Fruit fly (Drosophila melanogaster): Measurements from ENCODE around the gene msi.
A peak's percentile ranks its signal among the peaks of the same experiment; 100 is the strongest.

The msi gene

dm6 chr3R:25626625-25627275, 110.8 kb downstream of the msi start, which contains the start of gene Ssadh (continued):
- TF ChIP-seq dmrt99B (tag; optimal IDR thresholded peaks at IDR 0.05) = no peak
- 0 out of 2 replicates have a peak, but pooled peaks have one; percentile 44 for TF ChIP-seq unc-4 (GFP tag; IDR thresholded peaks at IDR 0.05; ENCODE audit: partially characterized antibody)
- TF ChIP-seq gsb-n (tag; optimal IDR thresholded peaks at IDR 0.05) = peak; percentile 56
- peak; percentile 34; the same call in 1 of the 3 replicates for TF ChIP-seq CG34224 (GFP tag; IDR thresholded peaks at IDR 0.05; ENCODE audit: partially characterized antibody)
- TF ChIP-seq CG13287 (GFP tag; IDR thresholded peaks at IDR 0.05; ENCODE audit: partially characterized antibody) = peak; percentile 56
- no peak for TF ChIP-seq az2 (GFP tag; optimal IDR thresholded peaks at IDR 0.05)
- peak; percentile 98 for TF ChIP-seq CG18011 (GFP tag; optimal IDR thresholded peaks at IDR 0.05)
- no peak for TF ChIP-seq H2.0 (GFP tag; IDR thresholded peaks at IDR 0.05)
- TF ChIP-seq tin (GFP tag; optimal IDR thresholded peaks at IDR 0.05) = no peak
- TF ChIP-seq H15 (GFP tag; IDR thresholded peaks at IDR 0.05) = no peak
- TF ChIP-seq CG17612 (GFP tag; IDR thresholded peaks at IDR 0.05) = no peak
- no peak for TF ChIP-seq Hmx (GFP tag; optimal IDR thresholded peaks at IDR 0.05)
- peak; percentile 6 for TF ChIP-seq da (GFP tag; optimal IDR thresholded peaks at IDR 0.05)
- TF ChIP-seq gce (GFP tag; IDR thresholded peaks at IDR 0.05) = no peak
- TF ChIP-seq CG1792 (GFP tag; optimal IDR thresholded peaks at IDR 0.05) = no peak
- TF ChIP-seq stwl (tag; optimal IDR thresholded peaks at IDR 0.05) = peak; percentile 54
- TF ChIP-seq CG7928 (GFP tag; optimal IDR thresholded peaks at IDR 0.05) = no peak
- TF ChIP-seq pnt (GFP tag; optimal IDR thresholded peaks at IDR 0.05) = no peak
- TF ChIP-seq gem (tag; optimal IDR thresholded peaks at IDR 0.05) = peak; percentile 6
- TF ChIP-seq CG2202 (tag; optimal IDR thresholded peaks at IDR 0.05) = no peak
- no peak for TF ChIP-seq pb (GFP tag; optimal IDR thresholded peaks at IDR 0.05)
- peak; percentile 56 for TF ChIP-seq amos (GFP tag; IDR thresholded peaks at IDR 0.05; ENCODE audit: partially characterized antibody)
- no peak for TF ChIP-seq Hsf (GFP tag; optimal IDR thresholded peaks at IDR 0.05)
- no peak for TF ChIP-seq CG1603 (tag; optimal IDR thresholded peaks at IDR 0.05)
- TF ChIP-seq CG2678 (tag; optimal IDR thresholded peaks at IDR 0.05) = no peak
- no peak for TF ChIP-seq CG10209 (GFP tag; optimal IDR thresholded peaks at IDR 0.05)
- TF ChIP-seq CG12769 (tag; optimal IDR thresholded peaks at IDR 0.05) = no peak
- no peak for TF ChIP-seq CG7357 (GFP tag; IDR thresholded peaks at IDR 0.05)
- TF ChIP-seq ci (GFP tag; IDR thresholded peaks at IDR 0.05) = no peak
- TF ChIP-seq Gsc (GFP tag; IDR thresholded peaks at IDR 0.05) = no peak
- TF ChIP-seq CG10321 (GFP tag; IDR thresholded peaks at IDR 0.05) = no peak
- TF ChIP-seq CG8388 (GFP tag; optimal IDR thresholded peaks at IDR 0.05) = no peak
- no peak for TF ChIP-seq gro (GFP tag; optimal IDR thresholded peaks at IDR 0.05)
- TF ChIP-seq Lim3 (GFP tag; IDR thresholded peaks at IDR 0.05) = no peak
- no peak for TF ChIP-seq Hey (tag; optimal IDR thresholded peaks at IDR 0.05)
- no peak for TF ChIP-seq ERR (GFP tag; optimal IDR thresholded peaks at IDR 0.05)
- TF ChIP-seq CG6254 (GFP tag; optimal IDR thresholded peaks at IDR 0.05) = no peak
- TF ChIP-seq CG12236 (GFP tag; optimal IDR thresholded peaks at IDR 0.05) = no peak
- TF ChIP-seq mam (GFP tag; optimal IDR thresholded peaks at IDR 0.05) = no peak
- TF ChIP-seq CG4730 (GFP tag; IDR thresholded peaks at IDR 0.05) = no peak
- TF ChIP-seq crp (GFP tag; optimal IDR thresholded peaks at IDR 0.05) = peak in 1 of 2 experiments; percentile 82
- no peak for TF ChIP-seq HLHmδ (GFP tag; optimal IDR thresholded peaks at IDR 0.05)
- no peak for TF ChIP-seq CG7745 (tag; optimal IDR thresholded peaks at IDR 0.05)
- TF ChIP-seq CG3847 (GFP tag; IDR thresholded peaks at IDR 0.05) = peak; percentile 43; the same call in 1 of the 2 replicates
- peak; percentile 53 for TF ChIP-seq Sry-δ (GFP tag; optimal IDR thresholded peaks at IDR 0.05)
- 0 out of 3 replicates have a peak, but pooled peaks have one; percentile 40 for TF ChIP-seq vnd (GFP tag; IDR thresholded peaks at IDR 0.05; ENCODE audit: partially characterized antibody)
- no peak for TF ChIP-seq CG7987 (GFP tag; optimal IDR thresholded peaks at IDR 0.05)
- no peak for TF ChIP-seq CG9215 (GFP tag; IDR thresholded peaks at IDR 0.05)
- TF ChIP-seq YL-1 (GFP tag; optimal IDR thresholded peaks at IDR 0.05) = peak; percentile 33
- TF ChIP-seq CG12391 (tag; optimal IDR thresholded peaks at IDR 0.05) = no peak
